Fruit fly (Drosophila melanogaster): ENCODE results near the gene CG1677.

DNA sequence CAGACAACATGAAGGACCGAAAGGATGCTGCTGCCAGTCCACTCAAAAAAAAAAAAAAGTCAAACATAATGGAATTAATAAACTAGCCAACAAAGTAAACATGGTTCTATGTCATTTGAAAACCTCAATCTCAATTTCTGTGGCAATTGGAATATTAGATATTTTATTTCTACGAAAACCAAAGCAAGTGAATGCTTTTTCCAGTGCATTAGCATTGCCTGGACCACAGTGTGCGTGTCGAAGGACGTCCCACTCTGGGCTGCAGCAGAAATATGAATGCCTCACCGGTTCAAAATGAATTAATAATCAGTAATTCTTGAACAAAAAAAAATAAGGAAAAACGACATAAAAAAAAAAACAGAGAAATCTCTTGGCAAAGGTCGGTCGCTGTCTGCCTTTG, 33.1 kb downstream of the CG1677 start:
- no peak for TF ChIP-seq CG14667 (GFP tag; IDR thresholded peaks at IDR 0.05)
- TF ChIP-seq CG10274 (GFP tag; optimal IDR thresholded peaks at IDR 0.05), result no peak
- no peak for TF ChIP-seq Taf1 (GFP tag; IDR thresholded peaks at IDR 0.05)
- TF ChIP-seq B-H1 (GFP tag; IDR thresholded peaks at IDR 0.05), result no peak
- no peak for TF ChIP-seq cg (GFP tag; optimal IDR thresholded peaks at IDR 0.05)
- TF ChIP-seq sob (GFP tag; IDR thresholded peaks at IDR 0.05), result no peak
- no peak for TF ChIP-seq CG3407 (GFP tag; optimal IDR thresholded peaks at IDR 0.05)
- no peak for TF ChIP-seq CG6854 (GFP tag; optimal IDR thresholded peaks at IDR 0.05)
- no peak for TF ChIP-seq CG32767 (GFP tag; IDR thresholded peaks at IDR 0.05)
- no peak for TF ChIP-seq schlank (tag; optimal IDR thresholded peaks at IDR 0.05)

Data from whole organism, embryonic.